Worm (Caenorhabditis elegans) whole organism, midembryonic: ENCODE measurements around the gene M110.8.

Experiments
- T22C8.4 ChIP-seq: fragments of 200-800 bp; sonication (Bioruptor generic); IDR thresholded peaks from 2 replicates; pipeline ENCODE4 v1.3.6; 2022; ENCODE audit warnings: missing genetic modification characterization, missing compliant biosample characterization
- cog-1 ChIP-seq: sonication (generic microtip); optimal IDR thresholded peaks from 2 replicates; lab custom pipeline; 2016; ENCODE audit warnings: missing genetic modification characterization, missing compliant biosample characterization
- klf-2 ChIP-seq: fragments of 200-800 bp; sonication (Bioruptor generic); conservative IDR thresholded peaks from 2 replicates; pipeline ENCODE4 v1.3.6; 2022; ENCODE audit warnings: missing genetic modification reagents, missing genetic modification characterization, missing compliant biosample characterization
- med-1 ChIP-seq: sonication (generic microtip); optimal IDR thresholded peaks from 2 replicates; lab custom pipeline; 2017; ENCODE audit warnings: missing genetic modification characterization, mild to moderate bottlenecking, missing compliant biosample characterization, antibody characterized with exemption, missing genetic modification reagents; ENCODE audit not compliant: insufficient read depth
- tab-1 ChIP-seq: fragments of 200-800 bp; sonication (Bioruptor generic); IDR thresholded peaks from 2 replicates; pipeline ENCODE4 v1.3.6; 2022; ENCODE audit warnings: missing genetic modification characterization, missing compliant biosample characterization

ce11 chrII:8226475-8226874, 17.1 kb upstream of the M110.8 start:
- no peak for TF ChIP-seq tab-1 (GFP tag; lab: Robert Waterston, UW)
- TF ChIP-seq T22C8.4 (GFP tag; lab: Robert Waterston, UW) = no peak
- no peak for TF ChIP-seq med-1
- no peak for TF ChIP-seq cog-1 (tag; lab: Kevin White, UChicago)
- TF ChIP-seq klf-2 (GFP tag; lab: Robert Waterston, UW) = no peak
